Fruit fly (Drosophila melanogaster): ENCODE results near the gene Tsr1.

- TF ChIP-seq psq (optimal IDR thresholded peaks at IDR 0.05) (no peak), Myc (optimal IDR thresholded peaks at IDR 0.05) (no peak), ttk (optimal IDR thresholded peaks at IDR 0.05) (no peak), insv (optimal IDR thresholded peaks at IDR 0.05) (no peak), h (optimal IDR thresholded peaks at IDR 0.05) (no peak), Sin3A (optimal IDR thresholded peaks at IDR 0.05) (no peak)
Measured at dm6 chr3L:21290336-21290735, 44.7 kb upstream of the Tsr1 start.

All from Kc167 (cell line).